Worm (Caenorhabditis elegans) whole organism, young adult: Measurements from ENCODE around the gene rgs-7.

ENCODE experiments used
- F10E7.11 ChIP-seq: sonication (generic microtip); optimal IDR thresholded peaks from 2 replicates; lab custom pipeline; 2017; ENCODE audit warnings: mild to moderate bottlenecking, missing genetic modification characterization, moderate library complexity, missing compliant biosample characterization
- F23B12.7 ChIP-seq: sonication (generic microtip); optimal IDR thresholded peaks from 2 replicates; lab custom pipeline; 2017; ENCODE audit warnings: missing genetic modification characterization, mild to moderate bottlenecking, missing compliant biosample characterization, antibody characterized with exemption, moderate library complexity; ENCODE audit not compliant: insufficient read depth
- F37B4.10 ChIP-seq: fragments of 200-800 bp; sonication (Bioruptor generic); IDR thresholded peaks from 2 replicates; pipeline ENCODE4 v1.3.6; 2022; ENCODE audit warnings: missing genetic modification characterization, missing compliant biosample characterization
- F52B5.7 ChIP-seq: sonication (generic microtip); optimal IDR thresholded peaks from 2 replicates; lab custom pipeline; 2016; ENCODE audit warnings: mild to moderate bottlenecking, missing genetic modification characterization, missing compliant biosample characterization
- F55B11.4 ChIP-seq: sonication (generic microtip); optimal IDR thresholded peaks from 2 replicates; lab custom pipeline; 2016; ENCODE audit warnings: missing compliant biosample characterization, missing genetic modification characterization, borderline replicate concordance; ENCODE audit not compliant: insufficient read depth
- K12H6.12 ChIP-seq: fragments of 200-800 bp; sonication (Bioruptor generic); optimal IDR thresholded peaks from 2 replicates; lab custom pipeline; 2018; ENCODE audit warnings: mild to moderate bottlenecking, missing genetic modification characterization, missing compliant biosample characterization
- Y67H2A.10 ChIP-seq: fragments of 200-800 bp; sonication (Bioruptor generic); conservative IDR thresholded peaks from 2 replicates; pipeline ENCODE4 v1.3.6; 2022; ENCODE audit warnings: missing genetic modification reagents, missing genetic modification characterization, missing compliant biosample characterization
- ZK185.1 ChIP-seq: sonication (generic microtip); optimal IDR thresholded peaks from 2 replicates; lab custom pipeline; 2016; ENCODE audit warnings: mild to moderate bottlenecking, missing genetic modification characterization, missing compliant biosample characterization; ENCODE audit not compliant: poor library complexity, severe bottlenecking
- ama-1 ChIP-seq, 3 experiments: fragments of 150-350 bp in 1 of 3; sonication (generic microtip) in 2 of 3; optimal IDR thresholded peaks; 2 replicates each; lab custom pipeline; 2014 to 2018; ENCODE audit warnings: missing biosample characterization in 2 of 3, missing genetic modification characterization in 2 of 3, missing genetic modification reagents in 2 of 3
- attf-3 ChIP-seq: fragments of 200-800 bp; sonication (Bioruptor generic); conservative IDR thresholded peaks from 2 replicates; pipeline ENCODE4 v1.3.6; 2022; ENCODE audit warnings: missing genetic modification reagents, missing genetic modification characterization, missing compliant biosample characterization
- attf-5 ChIP-seq: fragments of 200-800 bp; sonication (Bioruptor generic); optimal IDR thresholded peaks from 2 replicates; lab custom pipeline; 2018; ENCODE audit warnings: mild to moderate bottlenecking, missing genetic modification characterization, missing compliant biosample characterization
- bed-2 ChIP-seq: fragments of 200-800 bp; sonication (Bioruptor generic); IDR thresholded peaks from 2 replicates; pipeline ENCODE4 v1.3.6; 2022; ENCODE audit warnings: missing genetic modification reagents, missing genetic modification characterization, missing compliant biosample characterization
- ceh-27 ChIP-seq: fragments of 200-800 bp; sonication (Bioruptor generic); optimal IDR thresholded peaks from 2 replicates; lab custom pipeline; 2018; ENCODE audit warnings: mild to moderate bottlenecking, missing genetic modification characterization, moderate library complexity, missing compliant biosample characterization
- ceh-40 ChIP-seq: fragments of 200-800 bp; sonication (Bioruptor generic); IDR thresholded peaks from 2 replicates; pipeline ENCODE4 v1.3.6; 2022; ENCODE audit warnings: missing genetic modification characterization, missing compliant biosample characterization
- ceh-79 ChIP-seq: sonication (generic microtip); optimal IDR thresholded peaks from 2 replicates; lab custom pipeline; 2017; ENCODE audit warnings: mild to moderate bottlenecking, missing genetic modification characterization, missing compliant biosample characterization
- ceh-91 ChIP-seq: fragments of 200-800 bp; sonication (Bioruptor generic); IDR thresholded peaks from 2 replicates; pipeline ENCODE4 v1.3.6; 2022; ENCODE audit warnings: missing genetic modification reagents, missing genetic modification characterization, missing compliant biosample characterization
- die-1 ChIP-seq: sonication (generic microtip); optimal IDR thresholded peaks from 2 replicates; lab custom pipeline; 2016; ENCODE audit warnings: missing genotype, mild to moderate bottlenecking, missing genetic modification characterization, missing compliant biosample characterization
- dox-1 ChIP-seq: fragments of 200-800 bp; sonication (Bioruptor generic); IDR thresholded peaks from 2 replicates; pipeline ENCODE4 v1.3.6; 2022; ENCODE audit warnings: missing genetic modification reagents, missing genetic modification characterization, missing compliant biosample characterization
- ekl-4 ChIP-seq: fragments of 200-800 bp; sonication (Bioruptor generic); IDR thresholded peaks from 2 replicates; pipeline ENCODE4 v1.3.6; 2022; ENCODE audit warnings: missing genetic modification reagents, missing genetic modification characterization, missing compliant biosample characterization
- ets-4 ChIP-seq: fragments of 200-800 bp; sonication (Bioruptor generic); optimal IDR thresholded peaks from 2 replicates; lab custom pipeline; 2018; ENCODE audit warnings: mild to moderate bottlenecking, missing genetic modification characterization, missing compliant biosample characterization
- fkh-3 ChIP-seq: sonication (generic microtip); optimal IDR thresholded peaks from 2 replicates; lab custom pipeline; 2016; ENCODE audit warnings: mild to moderate bottlenecking, missing genetic modification characterization, missing compliant biosample characterization
- hsf-1 ChIP-seq: fragments of 200-800 bp; sonication (Bioruptor generic); IDR thresholded peaks from 2 replicates; pipeline ENCODE4 v1.3.6; 2022; ENCODE audit warnings: missing genetic modification reagents, missing genetic modification characterization, missing compliant biosample characterization
- let-607 ChIP-seq, 2 experiments: fragments of 200-800 bp in 1 of 2; sonication (Bioruptor generic) in 1 of 2; sonication (generic microtip) in 1 of 2; optimal IDR thresholded peaks; 2 replicates each; lab custom pipeline; 2016 to 2018; ENCODE audit warnings: mild to moderate bottlenecking in 2 of 2, missing compliant biosample characterization in 2 of 2, missing genetic modification characterization in 2 of 2, moderate library complexity in 2 of 2, missing genotype in 1 of 2
- madf-10 ChIP-seq: sonication (generic microtip); optimal IDR thresholded peaks from 2 replicates; lab custom pipeline; 2016; ENCODE audit warnings: mild to moderate bottlenecking, missing genetic modification characterization, missing compliant biosample characterization
- madf-8 ChIP-seq: fragments of 200-800 bp; sonication (Bioruptor generic); conservative IDR thresholded peaks from 2 replicates; pipeline ENCODE4 v1.3.6; 2022; ENCODE audit warnings: missing genetic modification reagents, missing genetic modification characterization, missing compliant biosample characterization
- mcd-1 ChIP-seq: fragments of 200-800 bp; sonication (Bioruptor generic); IDR thresholded peaks from 2 replicates; pipeline ENCODE4 v1.3.6; 2022; ENCODE audit warnings: missing genetic modification reagents, missing genetic modification characterization, missing compliant biosample characterization
- mel-28 ChIP-seq: sonication (generic microtip); optimal IDR thresholded peaks from 2 replicates; lab custom pipeline; 2016; ENCODE audit warnings: borderline replicate concordance, mild to moderate bottlenecking, missing genetic modification characterization, missing compliant biosample characterization
- nhr-120 ChIP-seq: fragments of 200-800 bp; sonication (Bioruptor generic); IDR thresholded peaks from 2 replicates; pipeline ENCODE4 v1.3.6; 2022; ENCODE audit warnings: missing genetic modification characterization, missing compliant biosample characterization
- nhr-80 ChIP-seq: sonication (generic microtip); optimal IDR thresholded peaks from 2 replicates; lab custom pipeline; 2016; ENCODE audit warnings: missing genetic modification characterization, missing compliant biosample characterization
- pbrm-1 ChIP-seq: fragments of 200-800 bp; sonication (Bioruptor generic); IDR thresholded peaks from 2 replicates; pipeline ENCODE4 v1.3.6; 2022; ENCODE audit warnings: missing genetic modification reagents, missing genetic modification characterization, missing compliant biosample characterization
- rpc-1 ChIP-seq, 2 experiments: fragments of 150-350 bp in 1 of 2; sonication (generic microtip) in 1 of 2; optimal IDR thresholded peaks; 2 replicates each; lab custom pipeline; 2014 to 2018; ENCODE audit warnings: missing biosample characterization in 1 of 2, missing genetic modification characterization in 1 of 2, missing genetic modification reagents in 1 of 2, missing genotype in 1 of 2
- snpc-1.1 ChIP-seq: sonication (generic microtip); optimal IDR thresholded peaks from 2 replicates; lab custom pipeline; 2017; ENCODE audit warnings: missing genetic modification characterization, mild to moderate bottlenecking, missing compliant biosample characterization, antibody characterized with exemption, moderate library complexity, missing genotype, missing genetic modification reagents; ENCODE audit not compliant: insufficient read depth
- snpc-3.4 ChIP-seq: sonication (generic microtip); optimal IDR thresholded peaks from 2 replicates; lab custom pipeline; 2017; ENCODE audit warnings: missing genetic modification characterization, mild to moderate bottlenecking, missing compliant biosample characterization, antibody characterized with exemption, moderate library complexity, missing genotype, missing genetic modification reagents
- tlf-1 ChIP-seq: fragments of 200-800 bp; sonication (Bioruptor generic); optimal IDR thresholded peaks from 2 replicates; lab custom pipeline; 2018; ENCODE audit warnings: mild to moderate bottlenecking, missing genetic modification characterization, missing compliant biosample characterization
- zfh-2 ChIP-seq: fragments of 200-800 bp; sonication (Bioruptor generic); conservative IDR thresholded peaks from 2 replicates; pipeline ENCODE4 v1.3.6; 2022; ENCODE audit warnings: missing genetic modification reagents, missing genetic modification characterization, missing compliant biosample characterization
- zim-3 ChIP-seq: sonication (generic microtip); optimal IDR thresholded peaks from 2 replicates; lab custom pipeline; 2017; ENCODE audit warnings: mild to moderate bottlenecking, missing genetic modification characterization, moderate library complexity, missing compliant biosample characterization
- ztf-28 ChIP-seq: fragments of 200-800 bp; sonication (Bioruptor generic); IDR thresholded peaks from 2 replicates; pipeline ENCODE4 v1.3.6; 2022; ENCODE audit warnings: missing genetic modification reagents, missing genetic modification characterization, missing compliant biosample characterization

Gene rgs-7

ce11 chrX:3548716-3549115, 6.4 kb downstream of the rgs-7 start:
- peak; percentile 80 for TF ChIP-seq nhr-80 (tag; lab: Kevin White, UChicago)
- no peak for TF ChIP-seq K12H6.12 (tag; lab: Kevin White, UChicago)
- TF ChIP-seq tlf-1 (GFP tag; lab: Kevin White, UChicago), result no peak

- TF ChIP-seq ama-1 (optimal IDR thresholded peaks at IDR 0.05; lab: Kevin White, UChicago) (no peak), ama-1 (GFP tag; optimal IDR thresholded peaks at IDR 0.05; lab: Kevin White, UChicago) (no peak), Y67H2A.10 (no peak), nhr-80 (tag; lab: Kevin White, UChicago) (peak; percentile 46), F52B5.7 (tag; lab: Kevin White, UChicago) (no peak)
- TF ChIP-seq, all 124 proteins: peak for 1
Observed at ce11 chrX:3551173-3551572, 8.8 kb downstream of the rgs-7 start.

- peak; percentile 45 for TF ChIP-seq nhr-80 (tag; lab: Kevin White, UChicago)
- TF ChIP-seq snpc-1.1 (tag; lab: Kevin White, UChicago), result no peak
Observed at ce11 chrX:3552948-3553347, 10.6 kb downstream of the rgs-7 start.

ce11 chrX:3553687-3554086, 11.3 kb downstream of the rgs-7 start:
- TF ChIP-seq F23B12.7 (tag; lab: Kevin White, UChicago), result no peak
- no peak for TF ChIP-seq hsf-1 (GFP tag; lab: Robert Waterston, UW)
- no peak for TF ChIP-seq ceh-91 (GFP tag; lab: Robert Waterston, UW)
- no peak for TF ChIP-seq attf-3 (GFP tag; lab: Robert Waterston, UW)
- TF ChIP-seq F55B11.4 (tag; lab: Kevin White, UChicago), result no peak
- no peak for TF ChIP-seq snpc-3.4 (tag; lab: Kevin White, UChicago)
- TF ChIP-seq K12H6.12 (tag; lab: Kevin White, UChicago), result no peak
- no peak for TF ChIP-seq ceh-79 (tag; lab: Kevin White, UChicago)
- TF ChIP-seq F10E7.11 (tag; lab: Kevin White, UChicago), result no peak

ce11 chrX:3554117-3554516, 11.8 kb downstream of the rgs-7 start:
- TF ChIP-seq zim-3 (tag; lab: Kevin White, UChicago) (peak; percentile 51), ets-4 (GFP tag; lab: Kevin White, UChicago) (no peak), ekl-4 (0 out of 2 replicates have a peak, but pooled peaks have one; percentile 49), fkh-3 (tag; lab: Kevin White, UChicago) (no peak), zfh-2 (GFP tag; lab: Robert Waterston, UW) (peak; percentile 70), nhr-120 (GFP tag; lab: Robert Waterston, UW) (no peak), F37B4.10 (GFP tag; lab: Robert Waterston, UW) (no peak), madf-8 (GFP tag; lab: Robert Waterston, UW) (no peak)
- TF ChIP-seq, all 124 proteins: peak for 3

ce11 chrX:3555930-3556329, 13.6 kb downstream of the rgs-7 start:
- TF ChIP-seq ceh-27 (no peak), mcd-1 (GFP tag; lab: Robert Waterston, UW) (no peak), bed-2 (GFP tag; lab: Robert Waterston, UW) (no peak), let-607 (tag; optimal IDR thresholded peaks at IDR 0.05; lab: Kevin White, UChicago) (no peak), pbrm-1 (GFP tag; lab: Robert Waterston, UW) (no peak), ets-4 (GFP tag; lab: Kevin White, UChicago) (no peak), mel-28 (tag; lab: Kevin White, UChicago) (no peak), rpc-1 (optimal IDR thresholded peaks at IDR 0.05; lab: Kevin White, UChicago) (no peak), rpc-1 (tag; optimal IDR thresholded peaks at IDR 0.05; lab: Kevin White, UChicago) (no peak), ztf-28 (GFP tag; lab: Robert Waterston, UW) (no peak), ceh-40 (no peak), Y67H2A.10 (no peak), ZK185.1 (tag; lab: Kevin White, UChicago) (no peak), attf-5 (GFP tag; lab: Kevin White, UChicago) (no peak), die-1 (no peak), tlf-1 (GFP tag; lab: Kevin White, UChicago) (no peak), madf-10 (tag; lab: Kevin White, UChicago) (no peak), dox-1 (0 out of 2 replicates have a peak, but pooled peaks have one; percentile 11), nhr-80 (tag; lab: Kevin White, UChicago) (peak; percentile 76), F55B11.4 (tag; lab: Kevin White, UChicago) (no peak)
